Worm (Caenorhabditis elegans): Measurements from ENCODE around the gene mltn-1.

ce11 chrII:13156071-13156470, 11.0 kb upstream of the mltn-1 start:
- TF ChIP-seq skn-1 (tag; optimal IDR thresholded peaks at IDR 0.05) (no peak), lim-7 (GFP tag; IDR thresholded peaks at IDR 0.05) (no peak), snpc-4 (tag; optimal IDR thresholded peaks at IDR 0.05) (no peak), nhr-76 (tag; optimal IDR thresholded peaks at IDR 0.05) (no peak), snpc-1.2 (GFP tag; IDR thresholded peaks at IDR 0.05) (no peak), pha-4 (GFP tag; IDR thresholded peaks at IDR 0.05) (no peak), pha-4 (tag; optimal IDR thresholded peaks at IDR 0.05) (no peak), unc-130 (GFP tag; optimal IDR thresholded peaks at IDR 0.05) (no peak), unc-39 (tag; optimal IDR thresholded peaks at IDR 0.05) (no peak), arid-1 (GFP tag; conservative IDR thresholded peaks at IDR 0.05) (no peak), hlh-11 (tag; optimal IDR thresholded peaks at IDR 0.05) (no peak)
